Worm (Caenorhabditis elegans) whole organism, young adult: ENCODE data around the gene F55C9.11.

ENCODE experiments used
- D2030.7 ChIP-seq: fragments of 200-800 bp; sonication (Bioruptor generic); IDR thresholded peaks from 2 replicates; pipeline ENCODE4 v1.3.6; 2022; ENCODE audit warnings: missing genetic modification reagents, missing genetic modification characterization, missing compliant biosample characterization
- K12H6.12 ChIP-seq: fragments of 200-800 bp; sonication (Bioruptor generic); optimal IDR thresholded peaks from 2 replicates; lab custom pipeline; 2018; ENCODE audit warnings: mild to moderate bottlenecking, missing genetic modification characterization, missing compliant biosample characterization
- Y95B8A.8 ChIP-seq: fragments of 200-800 bp; sonication (Bioruptor generic); IDR thresholded peaks from 2 replicates; pipeline ENCODE4 v1.3.6; 2022; ENCODE audit warnings: missing genetic modification reagents, missing genetic modification characterization, missing compliant biosample characterization
- ama-1 ChIP-seq, 3 experiments: fragments of 150-350 bp in 1 of 3; sonication (generic microtip) in 2 of 3; optimal IDR thresholded peaks; 2 replicates each; lab custom pipeline; 2014 to 2018; ENCODE audit warnings: missing biosample characterization in 2 of 3, missing genetic modification characterization in 2 of 3, missing genetic modification reagents in 2 of 3
- hlh-26 ChIP-seq: fragments of 200-800 bp; sonication (Bioruptor generic); conservative IDR thresholded peaks from 2 replicates; pipeline ENCODE4 v1.3.6; 2022; ENCODE audit warnings: missing genetic modification reagents, missing genetic modification characterization, missing compliant biosample characterization
- lin-35 ChIP-seq, 3 experiments: fragments of 150-350 bp in 2 of 3; sonication (generic microtip) in 1 of 3; optimal IDR thresholded peaks; 2 replicates each; lab custom pipeline; 2014 to 2018; ENCODE audit warnings: missing biosample characterization in 3 of 3, missing genetic modification characterization in 3 of 3, missing genetic modification reagents in 3 of 3
- mel-28 ChIP-seq: sonication (generic microtip); optimal IDR thresholded peaks from 2 replicates; lab custom pipeline; 2016; ENCODE audit warnings: borderline replicate concordance, mild to moderate bottlenecking, missing genetic modification characterization, missing compliant biosample characterization
- nhr-27 ChIP-seq: fragments of 200-800 bp; sonication (Bioruptor generic); optimal IDR thresholded peaks from 2 replicates; lab custom pipeline; 2018; ENCODE audit warnings: mild to moderate bottlenecking, missing genetic modification characterization, moderate library complexity, missing compliant biosample characterization
- snpc-1.1 ChIP-seq: sonication (generic microtip); optimal IDR thresholded peaks from 2 replicates; lab custom pipeline; 2017; ENCODE audit warnings: missing genetic modification characterization, mild to moderate bottlenecking, missing compliant biosample characterization, antibody characterized with exemption, moderate library complexity, missing genotype, missing genetic modification reagents; ENCODE audit not compliant: insufficient read depth
- snpc-3.4 ChIP-seq: sonication (generic microtip); optimal IDR thresholded peaks from 2 replicates; lab custom pipeline; 2017; ENCODE audit warnings: missing genetic modification characterization, mild to moderate bottlenecking, missing compliant biosample characterization, antibody characterized with exemption, moderate library complexity, missing genotype, missing genetic modification reagents

DNA sequence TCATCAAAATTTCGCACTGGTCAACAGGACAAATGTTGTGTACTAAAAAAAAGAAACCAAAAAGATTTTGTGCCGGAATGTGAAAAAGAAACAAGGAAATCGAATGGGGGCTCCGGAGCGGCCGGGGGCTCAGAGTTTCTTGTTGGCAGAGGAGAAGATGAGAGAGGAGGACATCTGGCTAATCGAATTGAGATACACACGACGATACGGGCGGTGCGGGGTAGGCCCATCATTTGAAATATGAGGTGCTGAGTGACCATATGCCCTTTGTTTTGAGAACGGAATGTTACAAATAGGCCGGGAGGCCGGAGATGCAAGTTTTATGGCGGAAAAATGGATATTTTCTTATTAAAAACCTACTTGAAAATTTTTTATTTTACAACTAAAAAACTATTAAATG lies 48.5 kb upstream of the F55C9.11 start:
- no peak for TF ChIP-seq snpc-3.4
- TF ChIP-seq mel-28 (tag; lab: Kevin White, UChicago) = no peak
- no peak for TF ChIP-seq ama-1 (optimal IDR thresholded peaks at IDR 0.05; lab: Kevin White, UChicago)
- TF ChIP-seq ama-1 (GFP tag; optimal IDR thresholded peaks at IDR 0.05; lab: Kevin White, UChicago) = no peak
- no peak for TF ChIP-seq D2030.7
- no peak for TF ChIP-seq Y95B8A.8 (GFP tag; lab: Robert Waterston, UW)
- no peak for TF ChIP-seq lin-35 (GFP tag; optimal IDR thresholded peaks at IDR 0.05; lab: Kevin White, UChicago)
- TF ChIP-seq K12H6.12 = no peak
- no peak for TF ChIP-seq hlh-26 (GFP tag; lab: Robert Waterston, UW)
- no peak for TF ChIP-seq nhr-27
- no peak for TF ChIP-seq snpc-1.1 (tag; lab: Kevin White, UChicago)
